Worm (Caenorhabditis elegans) whole organism, L1 larva: ENCODE measurements around the gene dhs-18.

Source experiments
- C16A3.4 ChIP-seq: fragments of 150-350 bp; optimal IDR thresholded peaks from 2 replicates; lab custom pipeline; 2014; ENCODE audit warnings: missing biosample characterization, missing genetic modification characterization
- C34B4.2 ChIP-seq: sonication (generic microtip); optimal IDR thresholded peaks from 2 replicates; lab custom pipeline; 2017; ENCODE audit warnings: mild to moderate bottlenecking, missing genetic modification characterization, missing compliant biosample characterization
- Y116A8C.19 ChIP-seq: sonication (generic microtip); optimal IDR thresholded peaks from 2 replicates; lab custom pipeline; 2016; ENCODE audit warnings: missing compliant biosample characterization, missing genetic modification characterization, borderline replicate concordance
- ama-1 ChIP-seq: fragments of 150-350 bp; optimal IDR thresholded peaks from 2 replicates; lab custom pipeline; 2014
- blmp-1 ChIP-seq: fragments of 150-350 bp; optimal IDR thresholded peaks from 2 replicates; lab custom pipeline; 2014; ENCODE audit warnings: missing biosample characterization, missing genetic modification characterization
- ceh-90 ChIP-seq: sonication (generic microtip); optimal IDR thresholded peaks from 2 replicates; lab custom pipeline; 2016; ENCODE audit warnings: missing genetic modification characterization, missing compliant biosample characterization
- efl-1 ChIP-seq, 4 experiments: fragments of 150-350 bp; optimal IDR thresholded peaks in 3 of 4; peaks in 1 of 4; 1 replicate in 1 of 4; 2 replicates in 3 of 4; lab custom pipeline; 2014; ENCODE audit warnings: missing biosample characterization in 2 of 4, missing genetic modification characterization in 2 of 4, missing genetic modification reagents in 2 of 4
- efl-3 ChIP-seq: fragments of 200-800 bp; sonication (Bioruptor generic); optimal IDR thresholded peaks from 2 replicates; lab custom pipeline; 2018; ENCODE audit warnings: mild to moderate bottlenecking, missing genetic modification characterization, missing compliant biosample characterization
- elt-2 ChIP-seq: sonication (generic microtip); optimal IDR thresholded peaks from 2 replicates; lab custom pipeline; 2016; ENCODE audit warnings: missing genetic modification characterization, mild to moderate bottlenecking, inconsistent platforms, missing compliant biosample characterization, missing genetic modification reagents
- elt-3 ChIP-seq, 6 experiments: fragments of 150-350 bp in 1 of 6; sonication (generic microtip); optimal IDR thresholded peaks; 2 replicates each; lab custom pipeline; 2017 to 2018; ENCODE audit warnings: missing biosample characterization in 6 of 6, missing genetic modification characterization in 6 of 6, inconsistent platforms in 1 of 6
- fkh-8 ChIP-seq: sonication (generic microtip); optimal IDR thresholded peaks from 2 replicates; lab custom pipeline; 2016; ENCODE audit warnings: mild to moderate bottlenecking, missing genetic modification characterization, missing compliant biosample characterization
- irx-1 ChIP-seq: sonication (generic microtip); optimal IDR thresholded peaks from 2 replicates; lab custom pipeline; 2016; ENCODE audit warnings: missing genetic modification characterization, missing compliant biosample characterization
- isw-1 ChIP-seq: fragments of 200-800 bp; sonication (Bioruptor generic); IDR thresholded peaks from 2 replicates; pipeline ENCODE4 v1.3.6; 2022; ENCODE audit warnings: missing genetic modification characterization, missing compliant biosample characterization
- lin-14 ChIP-seq: fragments of 200-800 bp; sonication (Bioruptor generic); optimal IDR thresholded peaks from 2 replicates; lab custom pipeline; 2018; ENCODE audit warnings: mild to moderate bottlenecking, missing genetic modification characterization, moderate library complexity, missing compliant biosample characterization
- lin-15B ChIP-seq: fragments of 150-350 bp; sonication (generic microtip); optimal IDR thresholded peaks from 3 replicates; lab custom pipeline; 2014; ENCODE audit warnings: missing biosample characterization, missing genetic modification characterization
- lin-35 ChIP-seq, 2 experiments: fragments of 150-350 bp; optimal IDR thresholded peaks; 2 replicates each; lab custom pipeline; 2014; ENCODE audit warnings: missing biosample characterization in 2 of 2, missing genetic modification characterization in 2 of 2, missing genetic modification reagents in 2 of 2
- lsy-2 ChIP-seq, 2 experiments: fragments of 150-350 bp; optimal IDR thresholded peaks; 2 replicates each; lab custom pipeline; 2014; ENCODE audit warnings: missing biosample characterization in 2 of 2, missing genetic modification characterization in 2 of 2
- mab-9 ChIP-seq: fragments of 200-800 bp; sonication (Bioruptor generic); IDR thresholded peaks from 2 replicates; pipeline ENCODE4 v1.3.6; 2022; ENCODE audit warnings: missing genetic modification reagents, missing genetic modification characterization, missing compliant biosample characterization
- mdl-1 ChIP-seq, 2 experiments: fragments of 150-350 bp; optimal IDR thresholded peaks; 2 replicates each; lab custom pipeline; 2014 to 2017; ENCODE audit warnings: missing biosample characterization in 2 of 2, missing genetic modification characterization in 2 of 2, inconsistent platforms in 1 of 2
- mef-2 ChIP-seq: fragments of 150-350 bp; optimal IDR thresholded peaks from 2 replicates; lab custom pipeline; 2014; ENCODE audit warnings: missing biosample characterization, missing genetic modification characterization
- mep-1 ChIP-seq: fragments of 150-350 bp; optimal IDR thresholded peaks from 2 replicates; lab custom pipeline; 2014; ENCODE audit warnings: missing biosample characterization, missing genetic modification characterization
- nhr-19 ChIP-seq: fragments of 200-800 bp; sonication (Bioruptor generic); conservative IDR thresholded peaks from 2 replicates; pipeline ENCODE4 v1.3.6; 2022; ENCODE audit warnings: missing genetic modification characterization, missing compliant biosample characterization
- nhr-20 ChIP-seq: sonication (generic microtip); optimal IDR thresholded peaks from 2 replicates; lab custom pipeline; 2016; ENCODE audit warnings: mild to moderate bottlenecking, missing genetic modification characterization, missing compliant biosample characterization
- nhr-237 ChIP-seq: fragments of 150-350 bp; optimal IDR thresholded peaks from 2 replicates; lab custom pipeline; 2014; ENCODE audit warnings: missing biosample characterization, missing genetic modification characterization
- nhr-71 ChIP-seq: sonication (generic microtip); optimal IDR thresholded peaks from 2 replicates; lab custom pipeline; 2016; ENCODE audit warnings: mild to moderate bottlenecking, missing genetic modification characterization, moderate library complexity, missing compliant biosample characterization
- nhr-77 ChIP-seq: fragments of 150-350 bp; optimal IDR thresholded peaks from 2 replicates; lab custom pipeline; 2014; ENCODE audit warnings: missing biosample characterization, missing genetic modification characterization
- nhr-85 ChIP-seq: sonication (generic microtip); peaks from one replicate; lab custom pipeline; 2016; ENCODE audit warnings: missing genetic modification characterization, inconsistent platforms, missing compliant biosample characterization
- pag-3 ChIP-seq: sonication (generic microtip); optimal IDR thresholded peaks from 2 replicates; lab custom pipeline; 2017; ENCODE audit warnings: missing genetic modification characterization, mild to moderate bottlenecking, missing compliant biosample characterization, antibody characterized with exemption, borderline replicate concordance; ENCODE audit not compliant: insufficient read depth
- pax-3 ChIP-seq: fragments of 200-800 bp; sonication (Bioruptor generic); optimal IDR thresholded peaks from 2 replicates; lab custom pipeline; 2018; ENCODE audit warnings: mild to moderate bottlenecking, missing genetic modification characterization, moderate library complexity, missing compliant biosample characterization
- pqm-1 ChIP-seq: sonication (generic microtip); optimal IDR thresholded peaks from 3 replicates; lab custom pipeline; 2017; ENCODE audit warnings: missing biosample characterization, missing genetic modification characterization
- skn-1 ChIP-seq: fragments of 150-350 bp; optimal IDR thresholded peaks from 2 replicates; lab custom pipeline; 2014; ENCODE audit warnings: missing biosample characterization, missing genetic modification characterization
- snpc-4 ChIP-seq: fragments of 150-350 bp; optimal IDR thresholded peaks from 2 replicates; lab custom pipeline; 2014; ENCODE audit warnings: missing biosample characterization, missing genetic modification characterization
- snu-23 ChIP-seq: sonication (generic microtip); optimal IDR thresholded peaks from 2 replicates; lab custom pipeline; 2016; ENCODE audit warnings: missing genetic modification characterization, missing compliant biosample characterization
- sox-4 ChIP-seq: sonication (generic microtip); optimal IDR thresholded peaks from 2 replicates; lab custom pipeline; 2016; ENCODE audit warnings: missing genetic modification characterization, missing compliant biosample characterization
- sptf-1 ChIP-seq: fragments of 150-350 bp; optimal IDR thresholded peaks from 2 replicates; lab custom pipeline; 2014; ENCODE audit warnings: missing biosample characterization, missing genetic modification characterization
- sup-37 ChIP-seq: fragments of 200-800 bp; sonication (Bioruptor generic); optimal IDR thresholded peaks from 2 replicates; lab custom pipeline; 2018; ENCODE audit warnings: mild to moderate bottlenecking, missing genetic modification characterization, missing compliant biosample characterization
- tlp-1 ChIP-seq: fragments of 150-350 bp; optimal IDR thresholded peaks from 2 replicates; lab custom pipeline; 2014; ENCODE audit warnings: missing biosample characterization, missing genetic modification characterization
- unc-62 ChIP-seq: fragments of 150-350 bp; optimal IDR thresholded peaks from 2 replicates; lab custom pipeline; 2014; ENCODE audit warnings: missing biosample characterization, missing genetic modification reagents, missing genetic modification characterization
- unc-86 ChIP-seq: sonication (generic microtip); optimal IDR thresholded peaks from 2 replicates; lab custom pipeline; 2016; ENCODE audit warnings: missing genetic modification characterization, missing compliant biosample characterization
- unc-98 ChIP-seq: fragments of 200-800 bp; sonication (Bioruptor generic); IDR thresholded peaks from 2 replicates; pipeline ENCODE4 v1.3.6; 2022; ENCODE audit warnings: missing genetic modification characterization, missing compliant biosample characterization
- vab-15 ChIP-seq: sonication (generic microtip); optimal IDR thresholded peaks from 2 replicates; lab custom pipeline; 2017; ENCODE audit warnings: missing genotype, mild to moderate bottlenecking, missing genetic modification characterization, missing compliant biosample characterization
- ztf-4 ChIP-seq: fragments of 150-350 bp; optimal IDR thresholded peaks from 2 replicates; lab custom pipeline; 2014; ENCODE audit warnings: missing biosample characterization, missing genetic modification characterization

Gene dhs-18

DNA sequence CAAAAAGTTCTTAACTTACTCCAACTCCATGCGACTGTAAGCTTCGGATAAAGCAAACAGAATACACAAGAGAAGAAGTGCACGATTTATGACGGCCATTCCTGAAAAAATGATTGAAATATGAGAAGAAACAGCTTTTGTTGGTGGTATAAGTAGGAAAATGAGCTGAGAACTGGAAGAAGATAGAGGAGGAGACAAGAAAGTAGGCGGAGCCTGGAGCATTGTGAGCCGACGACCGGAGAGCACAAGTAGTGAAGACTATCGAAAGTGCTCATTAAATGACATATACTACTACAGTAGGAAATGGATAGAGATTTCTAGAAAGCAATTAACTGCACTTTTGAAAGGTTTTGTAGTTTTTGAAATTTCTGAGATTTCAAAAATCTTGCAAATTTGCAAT is 18.9 kb upstream of the dhs-18 start, which contains the start of gene nlp-80:
Gene nlp-80 (minus strand): TSS at position 101 of the 400 bp plus-strand sequence.
- TF ChIP-seq fkh-8 (peak; percentile 6), C34B4.2 (tag; lab: Kevin White, UChicago) (no peak)

DNA sequence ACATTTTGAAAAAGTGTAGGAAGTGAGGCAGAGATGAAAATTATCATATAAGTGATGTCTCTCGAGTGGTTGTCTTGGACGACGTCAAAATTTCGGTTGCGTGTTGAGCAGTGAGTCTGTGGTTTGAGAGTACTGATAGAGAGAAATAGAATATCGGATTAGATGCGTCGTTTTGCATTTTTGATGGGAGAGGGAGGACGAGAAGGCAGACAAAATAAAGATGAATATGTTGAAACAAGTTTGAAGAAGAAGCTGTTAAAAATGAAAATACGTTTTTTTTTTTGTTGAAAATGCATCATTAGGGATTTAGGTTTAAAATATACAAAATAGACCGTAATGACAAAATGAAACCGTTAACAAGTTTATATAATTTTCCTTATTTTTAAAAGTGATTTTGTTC is 16.5 kb upstream of the dhs-18 start, which contains the start of gene T04C12.9:
Gene T04C12.9 (minus strand): TSS at position 101 of the 400 bp plus-strand sequence.
- TF ChIP-seq sptf-1 (no peak), mef-2 (tag; lab: Kevin White, UChicago) (no peak), unc-98 (GFP tag; lab: Robert Waterston, UW) (no peak), irx-1 (tag; lab: Kevin White, UChicago) (no peak), elt-3 (tag; optimal IDR thresholded peaks at IDR 0.05; lab: Kevin White, UChicago) (no peak), nhr-19 (GFP tag; lab: Robert Waterston, UW) (no peak), snu-23 (GFP tag; lab: Kevin White, UChicago) (no peak), unc-86 (tag; lab: Kevin White, UChicago) (no peak), pqm-1 (no peak), snpc-4 (tag; lab: Kevin White, UChicago) (no peak), tlp-1 (tag; lab: Kevin White, UChicago) (no peak), unc-62 (no peak)

DNA sequence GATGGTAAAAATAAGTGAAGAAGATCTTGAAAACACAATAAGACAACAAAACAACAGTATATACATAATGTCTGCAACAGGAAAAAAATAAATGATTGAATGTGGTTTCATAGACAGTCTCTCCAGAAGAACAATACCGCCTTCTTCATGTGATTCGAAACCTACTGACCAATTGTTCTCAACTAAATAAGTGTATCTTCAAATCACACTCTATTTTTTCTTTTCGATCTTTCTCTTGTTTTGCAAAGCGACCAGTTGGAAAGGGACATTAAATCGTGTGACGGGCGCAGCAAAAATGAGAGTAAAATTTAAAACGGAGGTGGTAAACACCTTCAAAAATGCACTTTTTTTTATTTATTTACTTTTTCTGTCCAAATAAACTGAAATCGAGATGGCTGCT is 15.3 kb upstream of the dhs-18 start:
- TF ChIP-seq snu-23 (GFP tag; lab: Kevin White, UChicago) (peak; percentile 40), lin-35 (GFP tag; optimal IDR thresholded peaks at IDR 0.05; lab: Kevin White, UChicago) (peak in 1 of 2 experiments; percentile 15), irx-1 (tag; lab: Kevin White, UChicago) (no peak), mep-1 (tag; lab: Kevin White, UChicago) (peak; percentile 23), elt-3 (tag; optimal IDR thresholded peaks at IDR 0.05; lab: Kevin White, UChicago) (no peak), nhr-71 (tag; lab: Kevin White, UChicago) (peak; percentile 12), elt-2 (tag; lab: Kevin White, UChicago) (no peak), blmp-1 (peak; percentile 90), pag-3 (no peak), nhr-20 (tag; lab: Kevin White, UChicago) (peak; percentile 36), ztf-4 (no peak), isw-1 (GFP tag; lab: Robert Waterston, UW) (no peak), lin-15B (tag; lab: Kevin White, UChicago) (no peak), efl-3 (no peak), nhr-85 (peak; percentile 70), vab-15 (tag; lab: Kevin White, UChicago) (no peak), unc-62 (no peak), lin-14 (peak; percentile 62), sox-4 (tag; lab: Kevin White, UChicago) (no peak)
- TF ChIP-seq, all 84 proteins: peak for 8

- peak in 1 of 6 experiments; percentile 32 for TF ChIP-seq elt-3 (tag; optimal IDR thresholded peaks at IDR 0.05; lab: Kevin White, UChicago)
- no peak for TF ChIP-seq efl-1 (optimal IDR thresholded peaks at IDR 0.05; lab: Kevin White, UChicago)
- peak in 1 of 2 experiments; percentile 64 for TF ChIP-seq efl-1 (GFP tag; optimal IDR thresholded peaks at IDR 0.05 in 1 of 2; lab: Kevin White, UChicago)
- TF ChIP-seq tlp-1 (tag; lab: Kevin White, UChicago) = no peak
- peak; percentile 77 for TF ChIP-seq mep-1 (tag; lab: Kevin White, UChicago)
- TF ChIP-seq nhr-20 (tag; lab: Kevin White, UChicago) = peak; percentile 66
- TF ChIP-seq snu-23 (GFP tag; lab: Kevin White, UChicago) = peak; percentile 65
- TF ChIP-seq sup-37 = no peak
- TF ChIP-seq nhr-77 (tag; lab: Kevin White, UChicago) = no peak
- TF ChIP-seq ama-1 (lab: Kevin White, UChicago) = no peak
- TF ChIP-seq C16A3.4 = peak; percentile 8
- TF ChIP-seq lin-14 = peak; percentile 72
- peak; percentile 99 for TF ChIP-seq blmp-1
- TF ChIP-seq lsy-2 (tag; optimal IDR thresholded peaks at IDR 0.05; lab: Kevin White, UChicago) = peak in 1 of 2 experiments; percentile 30
- no peak for TF ChIP-seq Y116A8C.19 (tag; lab: Kevin White, UChicago)
- TF ChIP-seq mdl-1 (tag; optimal IDR thresholded peaks at IDR 0.05; lab: Kevin White, UChicago) = peak in 1 of 2 experiments; percentile 43
- TF ChIP-seq nhr-71 (tag; lab: Kevin White, UChicago) = peak; percentile 32
- no peak for TF ChIP-seq nhr-237 (tag; lab: Kevin White, UChicago)
- no peak for TF ChIP-seq mab-9 (GFP tag; lab: Robert Waterston, UW)
- no peak for TF ChIP-seq lin-15B (tag; lab: Kevin White, UChicago)
- TF ChIP-seq pax-3 (tag; lab: Kevin White, UChicago) = no peak
- no peak for TF ChIP-seq ceh-90 (tag; lab: Kevin White, UChicago)
- no peak for TF ChIP-seq mef-2 (tag; lab: Kevin White, UChicago)
- peak; percentile 10 for TF ChIP-seq skn-1
- no peak for TF ChIP-seq efl-3
- peak in 1 of 2 experiments; percentile 19 for TF ChIP-seq lin-35 (GFP tag; optimal IDR thresholded peaks at IDR 0.05; lab: Kevin White, UChicago)
- TF ChIP-seq nhr-85 = peak; percentile 85
- TF ChIP-seq, all 84 proteins: peak for 14
Observed at ce11 chrV:11060239-11060984, 13.8 kb upstream of the dhs-18 start, which contains the start of gene T04C12.11. Gene T04C12.11, minus strand, starts transcription at chrV:11060289.
